Fruit fly (Drosophila melanogaster) whole organism, embryonic: Measurements from ENCODE around the gene CG10663.
A peak's percentile ranks its signal among the peaks of the same experiment; 100 is the strongest.

Source experiments
- ATbp ChIP-seq: fragments of 200-800 bp; sonication (Bioruptor generic); optimal IDR thresholded peaks from 2 replicates; lab custom pipeline; 2017; ENCODE audit warnings: missing biosample characterization, mild to moderate bottlenecking, missing genetic modification characterization, missing genetic modification reagents
- CG10543 ChIP-seq: fragments of 200-800 bp; sonication (Bioruptor generic); optimal IDR thresholded peaks from 3 replicates; lab custom pipeline; 2017; ENCODE audit warnings: missing biosample characterization, mild to moderate bottlenecking, missing genetic modification characterization, moderate library complexity
- CG11456 ChIP-seq: fragments of 200-800 bp; sonication (Bioruptor generic); IDR thresholded peaks from 3 replicates; pipeline ENCODE4 v1.3.6; 2022; ENCODE audit warnings: missing biosample characterization, missing genetic modification characterization
- CG16813 ChIP-seq: fragments of 200-800 bp; sonication (Bioruptor generic); IDR thresholded peaks from 3 replicates; pipeline ENCODE4 v1.3.6; 2022; ENCODE audit warnings: missing biosample characterization, missing genetic modification characterization; ENCODE audit not compliant: partially characterized antibody
- CG17186 ChIP-seq: fragments of 200-800 bp; sonication (Bioruptor generic); optimal IDR thresholded peaks from 3 replicates; lab custom pipeline; 2017; ENCODE audit warnings: missing biosample characterization, missing genetic modification reagents, missing genetic modification characterization
- CG17328 ChIP-seq: fragments of 200-800 bp; sonication (Bioruptor generic); IDR thresholded peaks from 2 replicates; pipeline ENCODE4 v1.3.6; 2022; ENCODE audit warnings: missing biosample characterization, missing genetic modification characterization
- CG18011 ChIP-seq: fragments of 200-800 bp; sonication (Bioruptor generic); optimal IDR thresholded peaks from 2 replicates; lab custom pipeline; 2017; ENCODE audit warnings: missing biosample characterization, missing genetic modification characterization, mild to moderate bottlenecking, moderate library complexity, missing genotype
- CG18262 ChIP-seq: fragments of 200-800 bp; optimal IDR thresholded peaks from 3 replicates; lab custom pipeline; 2019; ENCODE audit warnings: missing biosample characterization, mild to moderate bottlenecking, missing genetic modification characterization, moderate library complexity
- CG3407 ChIP-seq: fragments of 200-800 bp; sonication (Bioruptor generic); optimal IDR thresholded peaks from 2 replicates; lab custom pipeline; 2018; ENCODE audit warnings: missing biosample characterization, mild to moderate bottlenecking, missing genetic modification characterization
- CG4360 ChIP-seq: fragments of 200-800 bp; sonication (Bioruptor generic); IDR thresholded peaks from 2 replicates; pipeline ENCODE4 v1.3.6; 2022; ENCODE audit warnings: missing biosample characterization, missing genetic modification characterization
- CG7963 ChIP-seq: fragments of 200-800 bp; sonication (Bioruptor generic); IDR thresholded peaks from 3 replicates; pipeline ENCODE4 v1.3.6; 2022; ENCODE audit warnings: missing biosample characterization, missing genetic modification characterization; ENCODE audit not compliant: partially characterized antibody
- CTCF ChIP-seq: fragments of 200-800 bp; sonication (Bioruptor generic); optimal IDR thresholded peaks from 2 replicates; lab custom pipeline; 2017; ENCODE audit warnings: missing biosample characterization, mild to moderate bottlenecking, missing genetic modification characterization, moderate library complexity
- Camta ChIP-seq: fragments of 200-800 bp; sonication (Bioruptor generic); optimal IDR thresholded peaks from 2 replicates; lab custom pipeline; 2016; ENCODE audit warnings: missing biosample characterization, missing genetic modification characterization
- CrebB ChIP-seq: fragments of 200-800 bp; sonication (Bioruptor generic); optimal IDR thresholded peaks from 3 replicates; lab custom pipeline; 2018; ENCODE audit warnings: missing biosample characterization, mild to moderate bottlenecking, missing genetic modification characterization
- D19A ChIP-seq: fragments of 200-800 bp; optimal IDR thresholded peaks from 3 replicates; lab custom pipeline; 2019; ENCODE audit warnings: missing biosample characterization, mild to moderate bottlenecking, missing genetic modification characterization, moderate library complexity
- Dek ChIP-seq: fragments of 200-800 bp; sonication (Bioruptor generic); optimal IDR thresholded peaks from 3 replicates; lab custom pipeline; 2019; ENCODE audit warnings: missing biosample characterization, mild to moderate bottlenecking, missing genetic modification characterization, moderate library complexity
- Dref ChIP-seq: fragments of 200-800 bp; sonication (Bioruptor generic); IDR thresholded peaks from 2 replicates; pipeline ENCODE4 v1.3.6; 2022; ENCODE audit warnings: missing biosample characterization, missing genetic modification characterization
- Gug ChIP-seq: fragments of 200-800 bp; sonication (Bioruptor generic); IDR thresholded peaks from 4 replicates; pipeline ENCODE4 v1.3.6; 2022; ENCODE audit warnings: missing biosample characterization, missing genetic modification characterization
- H2.0 ChIP-seq: fragments of 200-800 bp; sonication (Bioruptor generic); IDR thresholded peaks from 2 replicates; pipeline ENCODE4 v1.3.6; 2022; ENCODE audit warnings: missing biosample characterization, missing genetic modification characterization
- Hey ChIP-seq: fragments of 200-800 bp; sonication (Bioruptor generic); optimal IDR thresholded peaks from 3 replicates; lab custom pipeline; 2018; ENCODE audit warnings: missing biosample characterization, mild to moderate bottlenecking, missing genetic modification characterization
- HmgZ ChIP-seq: fragments of 200-800 bp; sonication (Bioruptor generic); optimal IDR thresholded peaks from 2 replicates; lab custom pipeline; 2018; ENCODE audit warnings: missing biosample characterization, mild to moderate bottlenecking, missing genetic modification characterization
- Med ChIP-seq: fragments of 200-800 bp; sonication (Bioruptor generic); peaks from one replicate; lab custom pipeline; 2016; ENCODE audit warnings: missing biosample characterization, missing genetic modification characterization, mild to moderate bottlenecking, inconsistent platforms, moderate library complexity
- Neu2 ChIP-seq: fragments of 200-800 bp; sonication (Bioruptor generic); optimal IDR thresholded peaks from 3 replicates; lab custom pipeline; 2016; ENCODE audit warnings: missing biosample characterization, missing genetic modification characterization, borderline replicate concordance
- NfI ChIP-seq: fragments of 200-800 bp; sonication (Bioruptor generic); optimal IDR thresholded peaks from 3 replicates; lab custom pipeline; 2018; ENCODE audit warnings: missing biosample characterization, mild to moderate bottlenecking, missing genetic modification characterization, moderate library complexity
- Oaz ChIP-seq: fragments of 200-800 bp; sonication (Bioruptor generic); IDR thresholded peaks from 2 replicates; pipeline ENCODE4 v1.3.6; 2022; ENCODE audit warnings: missing biosample characterization, missing genetic modification characterization
- Poxn ChIP-seq: fragments of 200-800 bp; sonication (Bioruptor generic); IDR thresholded peaks from 2 replicates; pipeline ENCODE4 v1.3.6; 2022; ENCODE audit warnings: missing biosample characterization, missing genetic modification characterization
- Rfx ChIP-seq: fragments of 200-800 bp; sonication (Bioruptor generic); IDR thresholded peaks from 2 replicates; pipeline ENCODE4 v1.3.6; 2022; ENCODE audit warnings: missing biosample characterization, missing genetic modification characterization
- Side ChIP-seq: fragments of 200-800 bp; sonication (Bioruptor generic); optimal IDR thresholded peaks from 2 replicates; lab custom pipeline; 2016; ENCODE audit warnings: missing biosample characterization, missing genetic modification characterization
- ab ChIP-seq: fragments of 200-800 bp; sonication (Bioruptor generic); optimal IDR thresholded peaks from 2 replicates; lab custom pipeline; 2016; ENCODE audit warnings: missing biosample characterization, missing genetic modification characterization
- ase ChIP-seq: fragments of 200-800 bp; sonication (Bioruptor generic); IDR thresholded peaks from 3 replicates; pipeline ENCODE4 v1.3.6; 2022; ENCODE audit warnings: missing biosample characterization, missing genetic modification characterization
- ci ChIP-seq: fragments of 200-800 bp; sonication (Bioruptor generic); IDR thresholded peaks from 3 replicates; pipeline ENCODE4 v1.3.6; 2022; ENCODE audit warnings: missing biosample characterization, missing genetic modification characterization
- corto ChIP-seq: fragments of 200-800 bp; sonication (Bioruptor generic); optimal IDR thresholded peaks from 2 replicates; lab custom pipeline; 2016; ENCODE audit warnings: missing biosample characterization, mild to moderate bottlenecking, missing genetic modification characterization, moderate library complexity
- crc ChIP-seq: fragments of 200-800 bp; sonication (Bioruptor generic); optimal IDR thresholded peaks from 2 replicates; lab custom pipeline; 2016; ENCODE audit warnings: missing biosample characterization, missing genetic modification characterization
- crol ChIP-seq: fragments of 200-800 bp; sonication (Bioruptor generic); IDR thresholded peaks from 2 replicates; pipeline ENCODE4 v1.3.6; 2022; ENCODE audit warnings: missing biosample characterization, missing genetic modification characterization
- ems ChIP-seq: fragments of 200-800 bp; sonication (Bioruptor generic); optimal IDR thresholded peaks from 3 replicates; lab custom pipeline; 2016; ENCODE audit warnings: missing biosample characterization, missing genetic modification characterization
- exex ChIP-seq: fragments of 200-800 bp; sonication (Bioruptor generic); optimal IDR thresholded peaks from 4 replicates; lab custom pipeline; 2018; ENCODE audit warnings: missing biosample characterization, mild to moderate bottlenecking, missing genetic modification characterization, moderate library complexity
- fd102C ChIP-seq: fragments of 200-800 bp; sonication (Bioruptor generic); optimal IDR thresholded peaks from 2 replicates; lab custom pipeline; 2018; ENCODE audit warnings: missing biosample characterization, mild to moderate bottlenecking, missing genetic modification characterization, moderate library complexity
- grn ChIP-seq: fragments of 200-800 bp; sonication (Bioruptor generic); optimal IDR thresholded peaks from 3 replicates; lab custom pipeline; 2017; ENCODE audit warnings: missing biosample characterization, missing genetic modification characterization
- her ChIP-seq: fragments of 200-800 bp; sonication (Bioruptor generic); optimal IDR thresholded peaks from 2 replicates; lab custom pipeline; 2016; ENCODE audit warnings: missing biosample characterization, missing genetic modification characterization
- jumu ChIP-seq: fragments of 200-800 bp; sonication (Bioruptor generic); optimal IDR thresholded peaks from 3 replicates; lab custom pipeline; 2016; ENCODE audit warnings: missing biosample characterization, missing genetic modification characterization
- mirr ChIP-seq: fragments of 200-800 bp; sonication (Bioruptor generic); optimal IDR thresholded peaks from 3 replicates; lab custom pipeline; 2018; ENCODE audit warnings: missing biosample characterization, mild to moderate bottlenecking, missing genetic modification characterization
- nau ChIP-seq: fragments of 200-800 bp; sonication (Bioruptor generic); optimal IDR thresholded peaks from 3 replicates; lab custom pipeline; 2017; ENCODE audit warnings: missing biosample characterization, mild to moderate bottlenecking, missing genetic modification characterization, missing genetic modification reagents
- oc ChIP-seq: fragments of 200-800 bp; sonication (Bioruptor generic); optimal IDR thresholded peaks from 2 replicates; lab custom pipeline; 2018; ENCODE audit warnings: missing biosample characterization, mild to moderate bottlenecking, missing genetic modification characterization, moderate library complexity
- onecut ChIP-seq: fragments of 200-800 bp; sonication (Bioruptor generic); IDR thresholded peaks from 2 replicates; pipeline ENCODE4 v1.3.6; 2022; ENCODE audit warnings: missing biosample characterization, missing genetic modification characterization
- p53 ChIP-seq: fragments of 200-800 bp; sonication (Bioruptor generic); optimal IDR thresholded peaks from 2 replicates; lab custom pipeline; 2016; ENCODE audit warnings: missing biosample characterization, missing genetic modification characterization
- schlank ChIP-seq: fragments of 200-800 bp; sonication (Bioruptor generic); optimal IDR thresholded peaks from 2 replicates; lab custom pipeline; 2018; ENCODE audit warnings: missing biosample characterization, mild to moderate bottlenecking, missing genetic modification characterization
- sens ChIP-seq: fragments of 200-800 bp; sonication (Bioruptor generic); peaks from one replicate; lab custom pipeline; 2016; ENCODE audit warnings: missing biosample characterization, missing genetic modification characterization
- stc ChIP-seq: fragments of 200-800 bp; sonication (Bioruptor generic); IDR thresholded peaks from 2 replicates; pipeline ENCODE4 v1.3.6; 2022; ENCODE audit warnings: missing biosample characterization, missing genetic modification characterization
- toy ChIP-seq: fragments of 200-800 bp; sonication (Bioruptor generic); IDR thresholded peaks from 2 replicates; pipeline ENCODE4 v1.3.6; 2022; ENCODE audit warnings: missing biosample characterization, missing genetic modification characterization
- unpg ChIP-seq: fragments of 200-800 bp; sonication (Bioruptor generic); optimal IDR thresholded peaks from 3 replicates; lab custom pipeline; 2018; ENCODE audit warnings: missing biosample characterization, mild to moderate bottlenecking, missing genetic modification characterization, moderate library complexity
- z ChIP-seq: fragments of 200-800 bp; sonication (Bioruptor generic); IDR thresholded peaks from 3 replicates; pipeline ENCODE4 v1.3.6; 2022; ENCODE audit warnings: missing biosample characterization, missing genetic modification characterization

Gene CG10663

DNA sequence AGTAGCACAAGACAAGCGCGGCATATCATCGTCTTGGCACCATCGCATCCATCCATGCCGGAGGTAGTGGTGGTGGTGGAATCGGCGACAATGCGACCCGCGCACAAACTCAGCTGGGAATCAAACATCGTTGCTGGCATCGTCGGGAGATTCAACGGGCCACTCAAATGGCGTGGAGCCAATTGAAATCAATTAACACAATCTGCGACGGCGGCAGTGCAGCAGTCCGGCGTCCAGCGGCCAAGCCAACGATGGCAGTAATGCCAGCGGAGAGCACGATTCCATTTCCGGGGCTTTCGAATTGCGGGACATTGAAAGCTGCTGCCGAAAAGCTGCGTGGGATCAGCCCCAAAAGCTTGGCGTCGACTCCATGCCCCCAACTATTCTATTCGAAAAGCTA, 22.7 kb upstream of the CG10663 start, which contains the start of gene CG10654 (continued):
- TF ChIP-seq toy (GFP tag; lab: Robert Waterston, UW) (no peak), CTCF (no peak), oc (no peak), ems (GFP tag; lab: Kevin White, UChicago) (no peak), CrebB (tag; lab: Kevin White, UChicago) (no peak), ase (GFP tag; lab: Robert Waterston, UW) (no peak), Camta (no peak), CG4360 (GFP tag; lab: Robert Waterston, UW) (no peak), Side (GFP tag; lab: Kevin White, UChicago) (no peak), ab (GFP tag; lab: Kevin White, UChicago) (no peak), Dek (tag; lab: Kevin White, UChicago) (no peak), NfI (GFP tag; lab: Kevin White, UChicago) (no peak), D19A (tag; lab: Kevin White, UChicago) (no peak), ATbp (GFP tag; lab: Kevin White, UChicago) (no peak), Oaz (no peak), onecut (no peak), nau (GFP tag; lab: Kevin White, UChicago) (no peak), schlank (tag; lab: Kevin White, UChicago) (no peak)

- TF ChIP-seq exex (tag; lab: Kevin White, UChicago) (peak; percentile 26), grn (peak; percentile 95), unpg (GFP tag; lab: Kevin White, UChicago) (no peak), Neu2 (GFP tag; lab: Kevin White, UChicago) (no peak), her (GFP tag; lab: Kevin White, UChicago) (peak; percentile 62), HmgZ (tag; lab: Kevin White, UChicago) (peak; percentile 33), CG3407 (no peak), Rfx (GFP tag; lab: Robert Waterston, UW) (peak; percentile 46; the same call in 1 of the 2 replicates), H2.0 (GFP tag; lab: Robert Waterston, UW) (no peak), Poxn (no peak), Gug (no peak), stc (GFP tag; lab: Robert Waterston, UW) (no peak), crc (GFP tag; lab: Kevin White, UChicago) (no peak), fd102C (GFP tag; lab: Kevin White, UChicago) (no peak), CG17328 (GFP tag; lab: Robert Waterston, UW) (no peak), sens (peak; percentile 68), Dref (no peak), CG18011 (GFP tag; lab: Kevin White, UChicago) (no peak), CG18262 (no peak), corto (GFP tag; lab: Kevin White, UChicago) (no peak), CG7963 (no peak), CG16813 (GFP tag; lab: Robert Waterston, UW) (0 out of 3 replicates have a peak, but pooled peaks have one; percentile 21), z (GFP tag; lab: Robert Waterston, UW) (peak; percentile 42; the same call in 2 of the 3 replicates), Hey (tag; lab: Kevin White, UChicago) (peak; percentile 69), mirr (peak; percentile 9), jumu (no peak), Med (GFP tag; lab: Kevin White, UChicago) (peak; percentile 31), p53 (no peak), CG10543 (GFP tag; lab: Kevin White, UChicago) (peak; percentile 16), CG11456 (GFP tag; lab: Robert Waterston, UW) (no peak), ci (peak; percentile 55; the same call in 2 of the 3 replicates), CG17186 (GFP tag; lab: Kevin White, UChicago) (no peak), onecut (no peak), crol (GFP tag; lab: Robert Waterston, UW) (peak; percentile 11; the same call in 1 of the 2 replicates)
Measured at dm6 chr3L:12506963-12507552, 22.2 kb upstream of the CG10663 start.
